Fruit fly (Drosophila melanogaster) whole organism, adult: Measurements from ENCODE around the gene CG34248.
A peak's percentile ranks its signal among the peaks of the same experiment; 100 is the strongest.

ENCODE experiments used
- CG11617 ChIP-seq: fragments of 200-800 bp; sonication (Bioruptor generic); optimal IDR thresholded peaks from 2 replicates; lab custom pipeline; 2017; ENCODE audit warnings: mild to moderate bottlenecking, missing biosample characterization, missing genetic modification reagents, missing genetic modification characterization
- CG14711 ChIP-seq: fragments of 200-800 bp; sonication (Bioruptor generic); optimal IDR thresholded peaks from 2 replicates; lab custom pipeline; 2018; ENCODE audit warnings: missing biosample characterization, mild to moderate bottlenecking, missing genetic modification characterization, moderate library complexity
- CG1620 ChIP-seq: fragments of 200-800 bp; sonication (Bioruptor generic); optimal IDR thresholded peaks from 2 replicates; lab custom pipeline; 2016; ENCODE audit warnings: missing biosample characterization, missing genetic modification characterization
- CG33017 ChIP-seq: fragments of 200-800 bp; sonication (Bioruptor generic); optimal IDR thresholded peaks from 2 replicates; lab custom pipeline; 2018; ENCODE audit warnings: missing biosample characterization, mild to moderate bottlenecking, missing genetic modification characterization, moderate library complexity
- CG5204 ChIP-seq: fragments of 200-800 bp; sonication (Bioruptor generic); optimal IDR thresholded peaks from 2 replicates; lab custom pipeline; 2016; ENCODE audit warnings: missing biosample characterization, missing genetic modification characterization
- CG7045 ChIP-seq: fragments of 200-800 bp; sonication (Bioruptor generic); optimal IDR thresholded peaks from 2 replicates; lab custom pipeline; 2017; ENCODE audit warnings: missing biosample characterization, mild to moderate bottlenecking, missing genetic modification characterization
- Crg-1 ChIP-seq: fragments of 200-800 bp; sonication (Bioruptor generic); optimal IDR thresholded peaks from 2 replicates; lab custom pipeline; 2016; ENCODE audit warnings: missing biosample characterization, missing genetic modification characterization
- bab1 ChIP-seq: fragments of 200-800 bp; sonication (Bioruptor generic); optimal IDR thresholded peaks from 3 replicates; lab custom pipeline; 2019; ENCODE audit warnings: missing biosample characterization, mild to moderate bottlenecking, missing genetic modification characterization, moderate library complexity
- cic ChIP-seq: fragments of 200-800 bp; sonication (Bioruptor generic); optimal IDR thresholded peaks from 2 replicates; lab custom pipeline; 2017; ENCODE audit warnings: missing biosample characterization, mild to moderate bottlenecking, missing genetic modification characterization, moderate library complexity
- cnc ChIP-seq, 2 experiments: fragments of >200 bp; optimal IDR thresholded peaks; 2 replicates each; lab custom pipeline; 2017
- kay ChIP-seq: fragments of 200-800 bp; sonication (Bioruptor generic); peaks from one replicate; lab custom pipeline; 2016; ENCODE audit warnings: missing biosample characterization, missing genetic modification characterization, borderline replicate concordance
- tj ChIP-seq: fragments of 200-800 bp; sonication (Bioruptor generic); optimal IDR thresholded peaks from 3 replicates; lab custom pipeline; 2017; ENCODE audit warnings: missing biosample characterization, mild to moderate bottlenecking, missing genetic modification characterization, moderate library complexity
- toe ChIP-seq: fragments of 200-800 bp; sonication (Bioruptor generic); optimal IDR thresholded peaks from 2 replicates; lab custom pipeline; 2016; ENCODE audit warnings: missing biosample characterization, missing genetic modification characterization

dm6 chr3L:16232924-16233323 is 37.8 kb downstream of the CG34248 start, which contains the start of gene Hsc20:
- TF ChIP-seq bab1 = peak; percentile 10
- no peak for TF ChIP-seq tj (GFP tag; lab: Kevin White, UChicago)
- TF ChIP-seq cic (GFP tag; lab: Kevin White, UChicago) = no peak
- TF ChIP-seq Crg-1 (GFP tag; lab: Kevin White, UChicago) = no peak
- TF ChIP-seq kay (GFP tag; lab: Kevin White, UChicago) = peak; percentile 9
- TF ChIP-seq CG33017 (tag; lab: Kevin White, UChicago) = no peak
- TF ChIP-seq toe (GFP tag; lab: Kevin White, UChicago) = no peak
- no peak for TF ChIP-seq CG1620 (GFP tag; lab: Kevin White, UChicago)
- no peak for TF ChIP-seq cnc (optimal IDR thresholded peaks at IDR 0.05; lab: Kevin White, UChicago)
- no peak for TF ChIP-seq CG11617 (GFP tag; lab: Kevin White, UChicago)
- TF ChIP-seq CG5204 = no peak
- no peak for TF ChIP-seq CG7045 (GFP tag; lab: Kevin White, UChicago)
- TF ChIP-seq CG14711 (tag; lab: Kevin White, UChicago) = no peak
